Worm (Caenorhabditis elegans) whole organism, L3 larva: ENCODE results near the gene agt-1.

Experiments used
- R02D3.7 ChIP-seq: fragments of 150-350 bp; optimal IDR thresholded peaks from 2 replicates; lab custom pipeline; 2014; ENCODE audit warnings: missing biosample characterization, missing genetic modification characterization
- ZK546.5 ChIP-seq: sonication (generic microtip); optimal IDR thresholded peaks from 2 replicates; lab custom pipeline; 2017; ENCODE audit warnings: missing biosample characterization, missing genetic modification characterization
- egl-27 ChIP-seq: sonication (generic microtip); optimal IDR thresholded peaks from 4 replicates; lab custom pipeline; 2017; ENCODE audit warnings: missing biosample characterization, missing genetic modification reagents, missing genetic modification characterization
- egl-5 ChIP-seq: fragments of 150-350 bp; optimal IDR thresholded peaks from 2 replicates; lab custom pipeline; 2017; ENCODE audit warnings: missing biosample characterization, missing genetic modification reagents, missing genetic modification characterization, inconsistent platforms
- elt-1 ChIP-seq: fragments of 150-350 bp; optimal IDR thresholded peaks from 2 replicates; lab custom pipeline; 2014; ENCODE audit warnings: missing biosample characterization, missing genetic modification characterization
- elt-2 ChIP-seq: sonication (generic microtip); optimal IDR thresholded peaks from 2 replicates; lab custom pipeline; 2016; ENCODE audit warnings: missing genetic modification reagents, mild to moderate bottlenecking, missing genetic modification characterization, missing compliant biosample characterization
- fkh-2 ChIP-seq: fragments of 150-350 bp; optimal IDR thresholded peaks from 2 replicates; lab custom pipeline; 2014; ENCODE audit warnings: missing biosample characterization, missing genetic modification reagents, missing genetic modification characterization
- fos-1 ChIP-seq: fragments of 150-350 bp; optimal IDR thresholded peaks from 2 replicates; lab custom pipeline; 2014; ENCODE audit warnings: missing biosample characterization, missing genetic modification characterization
- hmg-11 ChIP-seq: sonication (generic microtip); optimal IDR thresholded peaks from 2 replicates; lab custom pipeline; 2016; ENCODE audit warnings: missing genetic modification characterization, missing compliant biosample characterization
- lin-39 ChIP-seq: fragments of 150-350 bp; optimal IDR thresholded peaks from 2 replicates; lab custom pipeline; 2018; ENCODE audit warnings: missing biosample characterization, missing genetic modification reagents, missing genetic modification characterization
- lsy-12 ChIP-seq: sonication (generic microtip); optimal IDR thresholded peaks from 2 replicates; lab custom pipeline; 2016; ENCODE audit warnings: mild to moderate bottlenecking, missing genetic modification characterization, missing compliant biosample characterization
- mml-1 ChIP-seq: fragments of 150-350 bp; sonication (generic microtip); optimal IDR thresholded peaks from 3 replicates; lab custom pipeline; 2014; ENCODE audit warnings: missing biosample characterization, missing genetic modification characterization
- nfya-1 ChIP-seq: sonication (generic microtip); optimal IDR thresholded peaks from 2 replicates; lab custom pipeline; 2017; ENCODE audit warnings: missing genetic modification characterization, mild to moderate bottlenecking, missing compliant biosample characterization, antibody characterized with exemption, moderate library complexity; ENCODE audit not compliant: insufficient read depth
- nhr-237 ChIP-seq: fragments of 150-350 bp; optimal IDR thresholded peaks from 2 replicates; lab custom pipeline; 2014; ENCODE audit warnings: missing biosample characterization, missing genetic modification characterization
- nhr-25 ChIP-seq: sonication (generic microtip); optimal IDR thresholded peaks from 2 replicates; lab custom pipeline; 2017; ENCODE audit warnings: missing biosample characterization, missing genetic modification characterization
- nhr-67 ChIP-seq: fragments of 150-350 bp; optimal IDR thresholded peaks from 2 replicates; lab custom pipeline; 2014; ENCODE audit warnings: missing biosample characterization, missing genetic modification characterization
- nhr-76 ChIP-seq: fragments of 150-350 bp; sonication (generic microtip); optimal IDR thresholded peaks from 5 replicates; lab custom pipeline; 2014; ENCODE audit warnings: missing biosample characterization, missing genetic modification characterization
- pha-4 ChIP-seq: fragments of 150-350 bp; optimal IDR thresholded peaks from 2 replicates; lab custom pipeline; 2014; ENCODE audit warnings: missing biosample characterization, missing genetic modification reagents, missing genetic modification characterization
- pqm-1 ChIP-seq: fragments of 150-350 bp; optimal IDR thresholded peaks from 2 replicates; lab custom pipeline; 2017; ENCODE audit warnings: missing biosample characterization, missing genetic modification characterization, inconsistent platforms
- sea-2 ChIP-seq: fragments of 150-350 bp; sonication (generic microtip); optimal IDR thresholded peaks from 4 replicates; lab custom pipeline; 2014; ENCODE audit warnings: missing biosample characterization, missing genetic modification reagents, missing genetic modification characterization
- skn-1 ChIP-seq: fragments of 150-350 bp; optimal IDR thresholded peaks from 2 replicates; lab custom pipeline; 2014; ENCODE audit warnings: missing biosample characterization, missing genetic modification characterization
- snpc-4 ChIP-seq: fragments of 150-350 bp; optimal IDR thresholded peaks from 2 replicates; lab custom pipeline; 2014; ENCODE audit warnings: missing biosample characterization, missing genetic modification characterization
- tbx-2 ChIP-seq: sonication (generic microtip); optimal IDR thresholded peaks from 2 replicates; lab custom pipeline; 2016; ENCODE audit warnings: mild to moderate bottlenecking, missing genetic modification characterization, missing compliant biosample characterization
- unc-39 ChIP-seq: sonication (generic microtip); optimal IDR thresholded peaks from 4 replicates; lab custom pipeline; 2017; ENCODE audit warnings: missing biosample characterization, missing genetic modification characterization
- unc-62 ChIP-seq: fragments of 150-350 bp; sonication (generic microtip); optimal IDR thresholded peaks from 4 replicates; lab custom pipeline; 2014; ENCODE audit warnings: missing biosample characterization, missing genetic modification reagents, missing genetic modification characterization
- zag-1 ChIP-seq: fragments of 150-350 bp; optimal IDR thresholded peaks from 2 replicates; lab custom pipeline; 2014; ENCODE audit warnings: missing biosample characterization, missing genetic modification characterization
- ztf-4 ChIP-seq: fragments of 150-350 bp; optimal IDR thresholded peaks from 2 replicates; lab custom pipeline; 2014; ENCODE audit warnings: missing biosample characterization, missing genetic modification characterization

The agt-1 gene

ce11 chrIV:13369120-13369842, at the start of gene agt-1:
TSS of gene agt-1 (minus strand) at chrIV:13369412.
- TF ChIP-seq fos-1 (tag; lab: Kevin White, UChicago) (no peak), pqm-1 (tag; lab: Kevin White, UChicago) (no peak), R02D3.7 (tag; lab: Kevin White, UChicago) (no peak), egl-5 (no peak), fkh-2 (tag; lab: Kevin White, UChicago) (no peak), mml-1 (tag; lab: Kevin White, UChicago) (no peak), ztf-4 (no peak), zag-1 (tag; lab: Kevin White, UChicago) (no peak), tbx-2 (tag; lab: Kevin White, UChicago) (no peak), lsy-12 (tag; lab: Kevin White, UChicago) (no peak)

ce11 chrIV:13415739-13416271, 46.6 kb upstream of the agt-1 start, which contains the start of the genes pik-1 and aptf-2:
TSS of gene pik-1 (plus strand) at chrIV:13416041.
TSS of gene aptf-2 (minus strand) at chrIV:13416051.
- no peak for TF ChIP-seq nhr-67 (tag; lab: Kevin White, UChicago)
- TF ChIP-seq pha-4 (tag; lab: Kevin White, UChicago), result peak; percentile 47
- TF ChIP-seq hmg-11 (tag; lab: Kevin White, UChicago), result peak; percentile 8
- no peak for TF ChIP-seq zag-1 (tag; lab: Kevin White, UChicago)

- peak; percentile 50 for TF ChIP-seq hmg-11 (tag; lab: Kevin White, UChicago)
- TF ChIP-seq snpc-4 (tag; lab: Kevin White, UChicago), result peak; percentile 25
- TF ChIP-seq pha-4 (tag; lab: Kevin White, UChicago), result peak; percentile 62
- peak; percentile 5 for TF ChIP-seq elt-2
- no peak for TF ChIP-seq sea-2 (GFP tag; lab: Kevin White, UChicago)
- TF ChIP-seq nfya-1, result no peak
- no peak for TF ChIP-seq tbx-2 (tag; lab: Kevin White, UChicago)
These were observed 43.7 kb upstream of the agt-1 start, which contains the start of gene gcl-1 for ce11 chrIV:13412845-13413383. TSS of gene gcl-1 (minus strand) at chrIV:13412895.

- peak; percentile 30 for TF ChIP-seq nhr-25 (tag; lab: Kevin White, UChicago)
- TF ChIP-seq lin-39 (tag; lab: Kevin White, UChicago), result no peak
These were observed 38.8 kb upstream of the agt-1 start, which contains the start of gene Y62E10A.19 for ce11 chrIV:13408018-13408417. TSS of gene Y62E10A.19 (minus strand) at chrIV:13408306.

ce11 chrIV:13400456-13401364, 31.5 kb upstream of the agt-1 start, which contains the start of the genes memi-2 and cyp-31A5:
TSS of gene memi-2 (minus strand) at chrIV:13400506.
TSS of gene cyp-31A5 (plus strand) at chrIV:13401289.
- TF ChIP-seq snpc-4 (tag; lab: Kevin White, UChicago) (no peak), nhr-76 (tag; lab: Kevin White, UChicago) (no peak), unc-39 (tag; lab: Kevin White, UChicago) (no peak), nhr-237 (tag; lab: Kevin White, UChicago) (no peak)

ce11 chrIV:13398728-13399127, 29.5 kb upstream of the agt-1 start, which contains the start of gene Y62E10A.13:
TSS of gene Y62E10A.13 (minus strand) at chrIV:13399053.
- no peak for TF ChIP-seq nfya-1
- no peak for TF ChIP-seq unc-62 (GFP tag; lab: Kevin White, UChicago)
- no peak for TF ChIP-seq elt-1 (tag; lab: Kevin White, UChicago)
- TF ChIP-seq pha-4 (tag; lab: Kevin White, UChicago), result no peak
- TF ChIP-seq ZK546.5 (tag; lab: Kevin White, UChicago), result no peak
- no peak for TF ChIP-seq lin-39 (tag; lab: Kevin White, UChicago)
- TF ChIP-seq skn-1 (tag; lab: Kevin White, UChicago), result no peak
- no peak for TF ChIP-seq fos-1 (tag; lab: Kevin White, UChicago)
- no peak for TF ChIP-seq hmg-11 (tag; lab: Kevin White, UChicago)
- TF ChIP-seq egl-27 (tag; lab: Kevin White, UChicago), result no peak
